Fruit fly (Drosophila melanogaster) whole organism, pupa: Measurements from ENCODE around the gene CG34026.

Experiments used
- CG10348 ChIP-seq: fragments of 200-800 bp; sonication (Bioruptor generic); IDR thresholded peaks from 2 replicates; pipeline ENCODE4 v1.3.6; 2022; ENCODE audit warnings: missing biosample characterization, missing genetic modification characterization
- CG12605 ChIP-seq: fragments of 200-800 bp; sonication (Bioruptor generic); IDR thresholded peaks from 2 replicates; pipeline ENCODE4 v1.3.6; 2022; ENCODE audit warnings: missing biosample characterization, missing genetic modification characterization
- CG13204 ChIP-seq: fragments of 200-800 bp; sonication (Bioruptor generic); optimal IDR thresholded peaks from 2 replicates; lab custom pipeline; 2018; ENCODE audit warnings: missing biosample characterization, mild to moderate bottlenecking, missing genetic modification characterization, moderate library complexity
- CG14655 ChIP-seq: fragments of 200-800 bp; sonication (Bioruptor generic); optimal IDR thresholded peaks from 3 replicates; lab custom pipeline; 2017; ENCODE audit warnings: mild to moderate bottlenecking, missing biosample characterization, missing genetic modification reagents, missing genetic modification characterization
- CG15710 ChIP-seq: fragments of 200-800 bp; sonication (Bioruptor generic); optimal IDR thresholded peaks from 2 replicates; lab custom pipeline; 2018; ENCODE audit warnings: missing biosample characterization, mild to moderate bottlenecking, missing genetic modification characterization, moderate library complexity
- CG17806 ChIP-seq: fragments of 200-800 bp; sonication (Bioruptor generic); optimal IDR thresholded peaks from 2 replicates; lab custom pipeline; 2018; ENCODE audit warnings: missing biosample characterization, mild to moderate bottlenecking, missing genetic modification characterization, moderate library complexity
- CG32121 ChIP-seq: fragments of 200-800 bp; sonication (Bioruptor generic); IDR thresholded peaks from 2 replicates; pipeline ENCODE4 v1.3.6; 2022; ENCODE audit warnings: missing biosample characterization, missing genetic modification characterization
- CG34367 ChIP-seq: fragments of 200-800 bp; sonication (Bioruptor generic); optimal IDR thresholded peaks from 2 replicates; lab custom pipeline; 2018; ENCODE audit warnings: missing biosample characterization, mild to moderate bottlenecking, missing genetic modification characterization
- CG4496 ChIP-seq: fragments of 200-800 bp; sonication (Bioruptor generic); IDR thresholded peaks from 3 replicates; pipeline ENCODE4 v1.3.6; 2022; ENCODE audit warnings: missing biosample characterization, missing genetic modification characterization
- CG8159 ChIP-seq: fragments of 200-800 bp; sonication (Bioruptor generic); optimal IDR thresholded peaks from 3 replicates; lab custom pipeline; 2018; ENCODE audit warnings: missing biosample characterization, mild to moderate bottlenecking, missing genetic modification characterization, moderate library complexity
- CG8301 ChIP-seq: fragments of 200-800 bp; sonication (Bioruptor generic); optimal IDR thresholded peaks from 2 replicates; lab custom pipeline; 2018; ENCODE audit warnings: missing biosample characterization, mild to moderate bottlenecking, missing genetic modification characterization
- CG9948 ChIP-seq: fragments of 200-800 bp; sonication (Bioruptor generic); optimal IDR thresholded peaks from 2 replicates; lab custom pipeline; 2018; ENCODE audit warnings: missing biosample characterization, mild to moderate bottlenecking, missing genetic modification characterization, moderate library complexity
- D1 ChIP-seq: fragments of 200-800 bp; sonication (Bioruptor generic); optimal IDR thresholded peaks from 2 replicates; lab custom pipeline; 2018; ENCODE audit warnings: missing biosample characterization, mild to moderate bottlenecking, missing genetic modification characterization, moderate library complexity
- EcR ChIP-seq: fragments of 200-800 bp; sonication (Bioruptor generic); optimal IDR thresholded peaks from 3 replicates; lab custom pipeline; 2019; ENCODE audit warnings: missing biosample characterization, missing genetic modification characterization, mild to moderate bottlenecking, moderate library complexity, missing genetic modification reagents
- Ets98B ChIP-seq: fragments of 200-800 bp; sonication (Bioruptor generic); IDR thresholded peaks from 2 replicates; pipeline ENCODE4 v1.3.6; 2022; ENCODE audit warnings: missing biosample characterization, missing genetic modification characterization
- Pif1A ChIP-seq: fragments of 200-800 bp; sonication (Bioruptor generic); optimal IDR thresholded peaks from 3 replicates; lab custom pipeline; 2016; ENCODE audit warnings: missing biosample characterization, missing genetic modification characterization
- Pif1B ChIP-seq: fragments of 200-800 bp; sonication (Bioruptor generic); optimal IDR thresholded peaks from 3 replicates; lab custom pipeline; 2016; ENCODE audit warnings: missing biosample characterization, missing genetic modification characterization
- Snoo ChIP-seq: fragments of 200-800 bp; sonication (Bioruptor generic); optimal IDR thresholded peaks from 3 replicates; lab custom pipeline; 2017; ENCODE audit warnings: missing biosample characterization, mild to moderate bottlenecking, missing genetic modification characterization, inconsistent platforms
- fd96Ca ChIP-seq: fragments of 200-800 bp; sonication (Bioruptor generic); IDR thresholded peaks from 3 replicates; pipeline ENCODE4 v1.3.6; 2022; ENCODE audit warnings: missing biosample characterization, missing genetic modification characterization
- gl ChIP-seq: fragments of 200-800 bp; sonication (Bioruptor generic); optimal IDR thresholded peaks from 2 replicates; lab custom pipeline; 2018; ENCODE audit warnings: missing biosample characterization, mild to moderate bottlenecking, missing genetic modification characterization
- rn ChIP-seq: fragments of 200-800 bp; sonication (Bioruptor generic); IDR thresholded peaks from 2 replicates; pipeline ENCODE4 v1.3.6; 2022; ENCODE audit warnings: missing biosample characterization, missing genetic modification characterization

Gene CG34026

dm6 chrX:9576504-9577337, 43.1 kb downstream of the CG34026 start:
- no peak for TF ChIP-seq gl (tag; lab: Kevin White, UChicago)
- TF ChIP-seq EcR = peak; percentile 94
- no peak; the same call in 2 of the 3 replicates for TF ChIP-seq CG4496 (GFP tag; lab: Robert Waterston, UW)

- TF ChIP-seq EcR (peak; percentile 64), CG8159 (no peak)
Measured at dm6 chrX:9577338-9577644, 43.7 kb downstream of the CG34026 start.

DNA sequence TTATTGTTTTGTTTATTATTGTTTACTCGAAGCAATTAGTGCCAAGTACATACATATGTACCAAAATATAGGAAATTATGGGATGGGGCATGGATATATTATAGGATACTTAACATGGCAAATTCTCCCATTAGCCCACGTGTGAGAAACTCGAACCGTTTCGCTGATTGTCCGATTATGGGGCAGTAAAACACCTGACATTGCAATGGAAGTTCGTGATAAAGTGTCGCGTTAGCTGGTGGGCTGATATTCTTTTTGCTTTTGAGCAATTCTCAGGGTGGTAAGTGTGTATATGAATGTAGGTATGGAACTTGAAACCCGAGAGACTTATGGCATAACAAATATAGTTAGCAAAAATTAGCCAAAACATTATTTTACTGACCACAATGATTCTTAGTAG, 44.4 kb downstream of the CG34026 start:
- no peak for TF ChIP-seq Snoo
- no peak for TF ChIP-seq rn (GFP tag; lab: Robert Waterston, UW)
- no peak for TF ChIP-seq CG8159
- no peak for TF ChIP-seq Pif1B (GFP tag; lab: Kevin White, UChicago)
- no peak for TF ChIP-seq CG10348
- TF ChIP-seq gl (tag; lab: Kevin White, UChicago) = no peak
- TF ChIP-seq D1 (tag; lab: Kevin White, UChicago) = no peak
- no peak for TF ChIP-seq CG34367 (tag; lab: Kevin White, UChicago)
- no peak for TF ChIP-seq CG17806 (tag; lab: Kevin White, UChicago)
- no peak for TF ChIP-seq CG12605 (GFP tag; lab: Robert Waterston, UW)
- no peak for TF ChIP-seq CG9948 (tag; lab: Kevin White, UChicago)
- TF ChIP-seq CG32121 (GFP tag; lab: Robert Waterston, UW) = no peak
- TF ChIP-seq EcR = no peak
- no peak for TF ChIP-seq Ets98B (GFP tag; lab: Robert Waterston, UW)
- TF ChIP-seq CG15710 (tag; lab: Kevin White, UChicago) = no peak

dm6 chrX:9578696-9579509, 45.3 kb downstream of the CG34026 start:
- peak; percentile 98 for TF ChIP-seq CG34367 (tag; lab: Kevin White, UChicago)
- peak; percentile 83 for TF ChIP-seq EcR
- TF ChIP-seq CG8301 (tag; lab: Kevin White, UChicago) = peak; percentile 99
- TF ChIP-seq gl (tag; lab: Kevin White, UChicago) = peak; percentile 97
- TF ChIP-seq CG14655 (GFP tag; lab: Kevin White, UChicago) = peak; percentile 99
- peak; percentile 94 for TF ChIP-seq CG13204 (GFP tag; lab: Kevin White, UChicago)
- TF ChIP-seq CG12605 (GFP tag; lab: Robert Waterston, UW) = peak; percentile 97
- TF ChIP-seq CG17806 (tag; lab: Kevin White, UChicago) = peak; percentile 99
- peak; percentile 98 for TF ChIP-seq CG9948 (tag; lab: Kevin White, UChicago)
- TF ChIP-seq CG32121 (GFP tag; lab: Robert Waterston, UW) = peak; percentile 97
- peak; percentile 97 for TF ChIP-seq rn (GFP tag; lab: Robert Waterston, UW)
- peak; percentile 99 for TF ChIP-seq Snoo
- peak; percentile 99 for TF ChIP-seq Pif1B (GFP tag; lab: Kevin White, UChicago)
- TF ChIP-seq Pif1A = peak; percentile 99
- TF ChIP-seq D1 (tag; lab: Kevin White, UChicago) = peak; percentile 94
- TF ChIP-seq CG15710 (tag; lab: Kevin White, UChicago) = peak; percentile 99
- peak; percentile 99 for TF ChIP-seq fd96Ca (GFP tag; lab: Robert Waterston, UW)
- TF ChIP-seq Ets98B (GFP tag; lab: Robert Waterston, UW) = peak; percentile 99
- peak; percentile 92 for TF ChIP-seq CG10348
- TF ChIP-seq CG4496 (GFP tag; lab: Robert Waterston, UW) = peak; percentile 99
- TF ChIP-seq CG8159 = peak; percentile 98

DNA sequence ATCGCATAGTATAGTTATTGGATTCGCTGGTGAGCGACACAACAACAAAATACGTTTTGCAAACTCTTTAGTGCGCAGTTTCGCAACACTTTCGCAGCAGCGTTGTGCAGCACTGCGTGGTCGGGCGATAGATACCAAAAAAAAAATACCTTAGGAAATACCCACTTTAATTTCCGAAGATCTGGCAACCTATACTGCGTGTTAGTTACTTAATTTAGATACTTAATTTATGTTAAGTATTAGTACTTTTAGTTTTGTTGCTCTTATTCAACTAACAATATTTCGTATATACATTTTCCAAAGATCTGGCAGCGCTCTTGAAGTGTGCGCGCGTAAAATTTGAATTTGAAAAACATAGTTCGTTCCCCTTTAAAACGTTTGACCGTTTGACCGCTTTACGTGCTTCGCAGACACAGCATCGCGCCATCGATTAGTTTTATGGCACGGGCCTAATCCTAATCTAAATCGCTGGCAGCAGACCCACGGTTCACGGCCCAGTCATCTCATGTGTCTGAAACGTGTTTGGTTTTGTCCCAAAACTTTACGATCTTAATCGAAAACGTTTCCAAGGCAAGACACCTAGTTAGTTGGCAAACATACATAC, 46.4 kb downstream of the CG34026 start, which contains the start of gene LPCAT:
TSS of gene LPCAT (minus strand) at position 70 of the 604 bp plus-strand sequence.
- peak; percentile 84 for TF ChIP-seq CG4496 (GFP tag; lab: Robert Waterston, UW)
- TF ChIP-seq Ets98B (GFP tag; lab: Robert Waterston, UW) = peak; percentile 56
- TF ChIP-seq CG8159 = peak; percentile 68
- no peak for TF ChIP-seq CG13204 (GFP tag; lab: Kevin White, UChicago)
- peak; percentile 27 for TF ChIP-seq CG8301 (tag; lab: Kevin White, UChicago)
- 0 out of 2 replicates have a peak, but pooled peaks have one; percentile 18 for TF ChIP-seq CG10348
- TF ChIP-seq fd96Ca (GFP tag; lab: Robert Waterston, UW) = peak; percentile 77
- peak; percentile 43 for TF ChIP-seq Pif1A
- peak; percentile 56 for TF ChIP-seq rn (GFP tag; lab: Robert Waterston, UW)
- TF ChIP-seq gl (tag; lab: Kevin White, UChicago) = no peak
- no peak for TF ChIP-seq Pif1B (GFP tag; lab: Kevin White, UChicago)
- TF ChIP-seq CG14655 (GFP tag; lab: Kevin White, UChicago) = peak; percentile 34
- TF ChIP-seq CG15710 (tag; lab: Kevin White, UChicago) = peak; percentile 34
- peak; percentile 63 for TF ChIP-seq Snoo
- no peak for TF ChIP-seq D1 (tag; lab: Kevin White, UChicago)
- peak; percentile 58 for TF ChIP-seq CG17806 (tag; lab: Kevin White, UChicago)
- TF ChIP-seq CG9948 (tag; lab: Kevin White, UChicago) = peak; percentile 43
- peak; percentile 63 for TF ChIP-seq CG32121 (GFP tag; lab: Robert Waterston, UW)
